Worm (Caenorhabditis elegans) whole organism, L3 larva: ENCODE results near the gene C29E4.14.

ENCODE experiments used
- R02D3.7 ChIP-seq: fragments of 150-350 bp; optimal IDR thresholded peaks from 2 replicates; lab custom pipeline; 2014; ENCODE audit warnings: missing biosample characterization, missing genetic modification characterization
- ZK546.5 ChIP-seq: sonication (generic microtip); optimal IDR thresholded peaks from 2 replicates; lab custom pipeline; 2017; ENCODE audit warnings: missing biosample characterization, missing genetic modification characterization
- aly-2 ChIP-seq: fragments of 150-350 bp; optimal IDR thresholded peaks from 2 replicates; lab custom pipeline; 2014; ENCODE audit warnings: missing biosample characterization, missing genetic modification characterization
- ama-1 ChIP-seq: fragments of 150-350 bp; optimal IDR thresholded peaks from 2 replicates; lab custom pipeline; 2018
- ceh-16 ChIP-seq: sonication (generic microtip); optimal IDR thresholded peaks from 2 replicates; lab custom pipeline; 2017; ENCODE audit warnings: missing biosample characterization, missing genetic modification characterization
- ceh-9 ChIP-seq: sonication (generic microtip); optimal IDR thresholded peaks from 2 replicates; lab custom pipeline; 2018; ENCODE audit warnings: missing biosample characterization, missing genetic modification characterization
- daf-12 ChIP-seq: fragments of 150-350 bp; optimal IDR thresholded peaks from 2 replicates; lab custom pipeline; 2014; ENCODE audit warnings: missing biosample characterization, missing genetic modification reagents, missing genetic modification characterization
- egl-27 ChIP-seq: sonication (generic microtip); optimal IDR thresholded peaks from 4 replicates; lab custom pipeline; 2017; ENCODE audit warnings: missing biosample characterization, missing genetic modification reagents, missing genetic modification characterization
- elt-2 ChIP-seq: sonication (generic microtip); optimal IDR thresholded peaks from 2 replicates; lab custom pipeline; 2016; ENCODE audit warnings: missing genetic modification reagents, mild to moderate bottlenecking, missing genetic modification characterization, missing compliant biosample characterization
- elt-3 ChIP-seq, 3 experiments: fragments of 150-350 bp in 1 of 3; sonication (generic microtip) in 2 of 3; optimal IDR thresholded peaks; 2 replicates in 2 of 3; 4 replicates in 1 of 3; lab custom pipeline; 2014 to 2017; ENCODE audit warnings: missing biosample characterization in 3 of 3, missing genetic modification characterization in 3 of 3
- eor-1 ChIP-seq, 2 experiments: fragments of 150-350 bp; optimal IDR thresholded peaks; 2 replicates each; lab custom pipeline; 2014 to 2018; ENCODE audit warnings: missing biosample characterization in 2 of 2, missing genetic modification characterization in 2 of 2
- fkh-10 ChIP-seq: sonication (generic microtip); optimal IDR thresholded peaks from 2 replicates; lab custom pipeline; 2017; ENCODE audit warnings: missing biosample characterization, missing genetic modification reagents, missing genetic modification characterization
- fos-1 ChIP-seq: fragments of 150-350 bp; optimal IDR thresholded peaks from 2 replicates; lab custom pipeline; 2014; ENCODE audit warnings: missing biosample characterization, missing genetic modification characterization
- jun-1 ChIP-seq: fragments of 150-350 bp; optimal IDR thresholded peaks from 2 replicates; lab custom pipeline; 2014; ENCODE audit warnings: missing biosample characterization, missing genetic modification reagents, missing genetic modification characterization
- lin-15B ChIP-seq: fragments of 150-350 bp; optimal IDR thresholded peaks from 2 replicates; lab custom pipeline; 2014; ENCODE audit warnings: missing biosample characterization, missing genetic modification characterization
- lin-39 ChIP-seq: fragments of 150-350 bp; optimal IDR thresholded peaks from 2 replicates; lab custom pipeline; 2018; ENCODE audit warnings: missing biosample characterization, missing genetic modification reagents, missing genetic modification characterization
- lsy-12 ChIP-seq: sonication (generic microtip); optimal IDR thresholded peaks from 2 replicates; lab custom pipeline; 2016; ENCODE audit warnings: mild to moderate bottlenecking, missing genetic modification characterization, missing compliant biosample characterization
- nfya-1 ChIP-seq: sonication (generic microtip); optimal IDR thresholded peaks from 2 replicates; lab custom pipeline; 2017; ENCODE audit warnings: missing genetic modification characterization, mild to moderate bottlenecking, missing compliant biosample characterization, antibody characterized with exemption, moderate library complexity; ENCODE audit not compliant: insufficient read depth
- nhr-11 ChIP-seq: fragments of 150-350 bp; optimal IDR thresholded peaks from 2 replicates; lab custom pipeline; 2014; ENCODE audit warnings: missing biosample characterization, missing genetic modification characterization
- nhr-23 ChIP-seq: fragments of 150-350 bp; optimal IDR thresholded peaks from 2 replicates; lab custom pipeline; 2014; ENCODE audit warnings: missing biosample characterization, missing genetic modification reagents, missing genetic modification characterization
- nhr-237 ChIP-seq: fragments of 150-350 bp; optimal IDR thresholded peaks from 2 replicates; lab custom pipeline; 2014; ENCODE audit warnings: missing biosample characterization, missing genetic modification characterization
- nhr-25 ChIP-seq: sonication (generic microtip); optimal IDR thresholded peaks from 2 replicates; lab custom pipeline; 2017; ENCODE audit warnings: missing biosample characterization, missing genetic modification characterization
- nhr-43 ChIP-seq: sonication (generic microtip); optimal IDR thresholded peaks from 2 replicates; lab custom pipeline; 2016; ENCODE audit warnings: mild to moderate bottlenecking, missing genetic modification characterization, missing compliant biosample characterization; ENCODE audit not compliant: poor library complexity, severe bottlenecking
- nhr-67 ChIP-seq: fragments of 150-350 bp; optimal IDR thresholded peaks from 2 replicates; lab custom pipeline; 2014; ENCODE audit warnings: missing biosample characterization, missing genetic modification characterization
- nhr-76 ChIP-seq: fragments of 150-350 bp; sonication (generic microtip); optimal IDR thresholded peaks from 5 replicates; lab custom pipeline; 2014; ENCODE audit warnings: missing biosample characterization, missing genetic modification characterization
- pha-4 ChIP-seq: fragments of 150-350 bp; optimal IDR thresholded peaks from 2 replicates; lab custom pipeline; 2014; ENCODE audit warnings: missing biosample characterization, missing genetic modification reagents, missing genetic modification characterization
- pqm-1 ChIP-seq: fragments of 150-350 bp; optimal IDR thresholded peaks from 2 replicates; lab custom pipeline; 2017; ENCODE audit warnings: missing biosample characterization, missing genetic modification characterization, inconsistent platforms
- sea-2 ChIP-seq: fragments of 150-350 bp; sonication (generic microtip); optimal IDR thresholded peaks from 4 replicates; lab custom pipeline; 2014; ENCODE audit warnings: missing biosample characterization, missing genetic modification reagents, missing genetic modification characterization
- skn-1 ChIP-seq: fragments of 150-350 bp; optimal IDR thresholded peaks from 2 replicates; lab custom pipeline; 2014; ENCODE audit warnings: missing biosample characterization, missing genetic modification characterization
- snpc-4 ChIP-seq: fragments of 150-350 bp; optimal IDR thresholded peaks from 2 replicates; lab custom pipeline; 2014; ENCODE audit warnings: missing biosample characterization, missing genetic modification characterization
- tbx-2 ChIP-seq: sonication (generic microtip); optimal IDR thresholded peaks from 2 replicates; lab custom pipeline; 2016; ENCODE audit warnings: mild to moderate bottlenecking, missing genetic modification characterization, missing compliant biosample characterization
- unc-39 ChIP-seq: sonication (generic microtip); optimal IDR thresholded peaks from 4 replicates; lab custom pipeline; 2017; ENCODE audit warnings: missing biosample characterization, missing genetic modification characterization
- unc-62 ChIP-seq: fragments of 150-350 bp; sonication (generic microtip); optimal IDR thresholded peaks from 4 replicates; lab custom pipeline; 2014; ENCODE audit warnings: missing biosample characterization, missing genetic modification reagents, missing genetic modification characterization
- zag-1 ChIP-seq: fragments of 150-350 bp; optimal IDR thresholded peaks from 2 replicates; lab custom pipeline; 2014; ENCODE audit warnings: missing biosample characterization, missing genetic modification characterization
- ztf-11 ChIP-seq: fragments of 150-350 bp; optimal IDR thresholded peaks from 2 replicates; lab custom pipeline; 2014; ENCODE audit warnings: missing biosample characterization, missing genetic modification characterization
- ztf-4 ChIP-seq: fragments of 150-350 bp; optimal IDR thresholded peaks from 2 replicates; lab custom pipeline; 2014; ENCODE audit warnings: missing biosample characterization, missing genetic modification characterization

Gene C29E4.14

DNA sequence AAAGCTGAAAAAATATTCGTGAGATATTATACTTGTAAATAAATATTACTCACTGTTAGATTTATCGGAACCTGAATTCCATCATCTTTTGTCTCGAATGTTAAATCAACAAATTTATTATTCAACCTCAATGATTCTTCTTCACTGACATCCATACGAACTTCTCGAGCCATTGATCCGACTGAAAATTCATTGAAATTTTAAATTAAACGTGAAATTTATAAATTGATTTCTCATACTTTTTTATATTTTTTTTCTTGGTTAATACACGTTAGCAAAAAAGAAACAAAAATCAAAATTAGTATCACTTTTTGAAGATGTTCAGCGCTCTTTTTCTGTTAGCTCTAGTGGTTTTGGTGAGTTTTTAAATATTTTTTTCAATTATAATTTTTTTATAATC is at the start of gene C29E4.14:
TSS of gene C29E4.14 (plus strand) at position 301 of the 400 bp plus-strand sequence.
- TF ChIP-seq aly-2 (no peak), eor-1 (tag; optimal IDR thresholded peaks at IDR 0.05; lab: Kevin White, UChicago) (no peak), jun-1 (tag; lab: Kevin White, UChicago) (no peak), nhr-23 (tag; lab: Kevin White, UChicago) (no peak), nhr-237 (no peak), ceh-16 (no peak), nfya-1 (no peak), snpc-4 (no peak), ama-1 (lab: Kevin White, UChicago) (no peak), elt-2 (tag; lab: Kevin White, UChicago) (no peak), nhr-11 (tag; lab: Kevin White, UChicago) (no peak), ceh-9 (tag; lab: Kevin White, UChicago) (no peak)

DNA sequence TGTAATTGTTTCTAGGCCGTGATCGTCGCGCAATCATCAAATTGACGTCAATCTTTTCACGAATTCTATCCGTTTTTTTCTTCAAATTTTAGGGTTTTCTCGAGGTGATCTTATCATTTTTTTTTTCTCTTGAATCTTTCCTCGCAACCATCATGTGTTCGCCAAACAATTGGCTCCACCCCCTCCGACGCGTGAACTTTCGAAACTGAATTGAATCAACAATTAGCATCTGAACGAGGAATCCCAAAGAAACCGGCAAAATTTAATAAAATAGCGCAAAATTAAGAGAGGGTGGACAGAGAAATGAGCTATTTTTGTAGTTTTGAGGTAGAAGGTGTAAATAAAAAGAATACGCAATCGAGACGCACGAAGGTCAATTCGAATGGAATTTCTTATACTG is 47.1 kb upstream of the C29E4.14 start:
- TF ChIP-seq ztf-4 (no peak), eor-1 (tag; optimal IDR thresholded peaks at IDR 0.05; lab: Kevin White, UChicago) (no peak), ztf-11 (tag; lab: Kevin White, UChicago) (no peak), unc-62 (no peak), ZK546.5 (tag; lab: Kevin White, UChicago) (no peak), daf-12 (tag; lab: Kevin White, UChicago) (no peak), lin-39 (tag; lab: Kevin White, UChicago) (no peak), tbx-2 (tag; lab: Kevin White, UChicago) (no peak), elt-3 (tag; optimal IDR thresholded peaks at IDR 0.05; lab: Kevin White, UChicago) (no peak), nhr-76 (no peak), sea-2 (GFP tag; lab: Kevin White, UChicago) (no peak), snpc-4 (no peak), fos-1 (tag; lab: Kevin White, UChicago) (no peak), nfya-1 (no peak), skn-1 (tag; lab: Kevin White, UChicago) (no peak), nhr-67 (tag; lab: Kevin White, UChicago) (no peak), R02D3.7 (tag; lab: Kevin White, UChicago) (no peak), pqm-1 (tag; lab: Kevin White, UChicago) (no peak), nhr-43 (no peak), unc-39 (no peak)
- TF ChIP-seq, all 47 proteins: peak for 0

DNA sequence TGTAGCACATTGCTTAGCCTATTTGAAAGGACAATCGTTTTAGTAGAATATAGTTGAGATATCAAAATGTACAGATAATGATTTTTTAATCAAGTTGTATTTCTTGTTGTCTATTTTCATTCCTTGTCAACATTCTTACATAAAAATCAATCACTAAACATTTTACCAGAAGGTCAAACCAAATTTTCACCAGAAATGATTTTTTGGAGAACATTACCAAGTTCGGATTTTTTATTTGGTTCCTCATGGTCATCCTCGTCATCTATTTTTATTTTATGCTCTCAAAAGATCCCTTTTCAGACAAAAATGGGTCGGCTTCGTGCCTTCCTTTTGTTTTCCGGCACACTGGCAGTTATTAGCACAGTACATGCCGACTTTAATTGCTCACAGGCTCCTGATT is 46.4 kb upstream of the C29E4.14 start, which contains the start of gene tyr-1:
TSS of gene tyr-1 (plus strand) at position 301 of the 400 bp plus-strand sequence.
- TF ChIP-seq R02D3.7 (tag; lab: Kevin White, UChicago) (no peak), elt-2 (tag; lab: Kevin White, UChicago) (no peak), nhr-25 (tag; lab: Kevin White, UChicago) (no peak)

DNA sequence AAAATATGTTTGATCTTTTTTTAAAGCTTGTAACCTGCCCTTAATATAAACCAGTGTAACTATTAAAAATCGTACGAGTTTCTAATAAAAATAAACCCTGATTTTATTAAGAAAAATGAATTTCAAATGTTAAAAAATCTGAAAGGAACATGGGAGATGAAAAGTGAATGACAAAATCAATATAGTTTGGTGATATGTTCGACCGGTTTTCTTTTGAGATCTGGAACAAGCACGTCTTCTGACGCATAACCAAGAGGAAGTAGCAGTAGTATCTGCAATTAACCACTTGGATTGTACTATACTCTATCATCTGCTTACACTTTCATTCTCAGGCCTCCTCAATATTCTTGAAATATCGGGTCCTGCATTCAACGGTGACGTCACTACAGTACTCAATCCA is 42.8 kb upstream of the C29E4.14 start:
- TF ChIP-seq eor-1 (tag; optimal IDR thresholded peaks at IDR 0.05; lab: Kevin White, UChicago) (no peak), lsy-12 (no peak), fkh-10 (GFP tag; lab: Kevin White, UChicago) (no peak)

DNA sequence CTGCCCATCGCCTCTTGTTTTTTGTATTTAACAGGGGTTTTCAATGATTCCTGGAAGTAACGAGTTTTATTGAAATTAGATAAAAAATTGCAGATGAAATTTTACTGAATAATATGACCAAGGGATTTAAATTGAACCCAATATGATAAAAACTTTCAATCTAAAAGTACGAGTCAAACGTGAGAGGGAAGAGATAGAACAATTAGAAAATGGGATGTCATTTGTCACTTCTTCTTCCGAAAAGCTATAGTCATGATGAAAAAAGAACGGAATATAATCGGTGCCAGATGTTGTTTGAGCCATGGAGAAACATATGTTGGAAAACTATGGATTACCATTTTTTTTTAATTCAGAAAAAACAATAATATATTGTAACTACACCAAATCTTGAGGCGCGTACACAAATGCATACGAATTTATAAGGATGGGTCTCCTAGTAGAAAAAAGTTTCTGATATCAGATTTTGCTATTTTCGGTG is 41.0 kb upstream of the C29E4.14 start, which contains the start of gene sup-18:
TSS of gene sup-18 (minus strand) at position 51 of the 478 bp plus-strand sequence.
- no peak for TF ChIP-seq nhr-11 (tag; lab: Kevin White, UChicago)
- no peak for TF ChIP-seq elt-3 (tag; optimal IDR thresholded peaks at IDR 0.05; lab: Kevin White, UChicago)
- TF ChIP-seq ceh-9 (tag; lab: Kevin White, UChicago), result no peak
- TF ChIP-seq pha-4, result no peak
- TF ChIP-seq tbx-2 (tag; lab: Kevin White, UChicago), result no peak
- no peak for TF ChIP-seq zag-1 (tag; lab: Kevin White, UChicago)
- TF ChIP-seq lin-15B (tag; lab: Kevin White, UChicago), result no peak
- TF ChIP-seq egl-27, result no peak
- TF ChIP-seq pqm-1 (tag; lab: Kevin White, UChicago), result no peak
- no peak for TF ChIP-seq unc-62
- no peak for TF ChIP-seq lsy-12
- no peak for TF ChIP-seq nhr-43
- TF ChIP-seq, all 47 proteins: peak for 0
